Worm (Caenorhabditis elegans) whole organism, L3 larva: ENCODE measurements around the gene snu-23.

Source experiments
- aly-2 ChIP-seq: fragments of 150-350 bp; optimal IDR thresholded peaks from 2 replicates; lab custom pipeline; 2014; ENCODE audit warnings: missing biosample characterization, missing genetic modification characterization
- ceh-82 ChIP-seq: fragments of 150-350 bp; optimal IDR thresholded peaks from 2 replicates; lab custom pipeline; 2014; ENCODE audit warnings: missing biosample characterization, missing genetic modification characterization
- egl-27 ChIP-seq: sonication (generic microtip); optimal IDR thresholded peaks from 4 replicates; lab custom pipeline; 2017; ENCODE audit warnings: missing biosample characterization, missing genetic modification reagents, missing genetic modification characterization
- lin-39 ChIP-seq: fragments of 150-350 bp; optimal IDR thresholded peaks from 2 replicates; lab custom pipeline; 2018; ENCODE audit warnings: missing biosample characterization, missing genetic modification reagents, missing genetic modification characterization
- sea-2 ChIP-seq: fragments of 150-350 bp; sonication (generic microtip); optimal IDR thresholded peaks from 4 replicates; lab custom pipeline; 2014; ENCODE audit warnings: missing biosample characterization, missing genetic modification reagents, missing genetic modification characterization
- snpc-4 ChIP-seq: fragments of 150-350 bp; optimal IDR thresholded peaks from 2 replicates; lab custom pipeline; 2014; ENCODE audit warnings: missing biosample characterization, missing genetic modification characterization
- zag-1 ChIP-seq: fragments of 150-350 bp; optimal IDR thresholded peaks from 2 replicates; lab custom pipeline; 2014; ENCODE audit warnings: missing biosample characterization, missing genetic modification characterization

ce11 chrIII:7731085-7731484, 38.8 kb downstream of the snu-23 start:
- no peak for TF ChIP-seq aly-2 (tag; lab: Kevin White, UChicago)
- TF ChIP-seq ceh-82 (tag; lab: Kevin White, UChicago) = no peak
- no peak for TF ChIP-seq sea-2
- TF ChIP-seq snpc-4 (tag; lab: Kevin White, UChicago) = no peak
- TF ChIP-seq egl-27 (tag; lab: Kevin White, UChicago) = no peak
- no peak for TF ChIP-seq lin-39
- TF ChIP-seq zag-1 (tag; lab: Kevin White, UChicago) = no peak
